Worm (Caenorhabditis elegans) whole organism, L4 larva: ENCODE measurements around the gene rfp-1.

ENCODE experiments used
- D1046.2 ChIP-seq: fragments of 200-800 bp; sonication (Bioruptor generic); IDR thresholded peaks from 2 replicates; pipeline ENCODE4 v1.3.6; 2022; ENCODE audit warnings: missing genetic modification characterization, missing compliant biosample characterization
- F49E8.2 ChIP-seq: sonication (generic microtip); optimal IDR thresholded peaks from 2 replicates; lab custom pipeline; 2016; ENCODE audit warnings: missing compliant biosample characterization, mild to moderate bottlenecking, missing genetic modification characterization, borderline replicate concordance
- R02D3.7 ChIP-seq: fragments of 150-350 bp; sonication (generic microtip); optimal IDR thresholded peaks from 3 replicates; lab custom pipeline; 2014; ENCODE audit warnings: missing biosample characterization, missing genetic modification characterization
- T26A8.4 ChIP-seq: fragments of 200-800 bp; sonication (Bioruptor generic); IDR thresholded peaks from 2 replicates; pipeline ENCODE4 v1.3.6; 2022; ENCODE audit warnings: missing genetic modification characterization, missing compliant biosample characterization
- Y105C5A.15 ChIP-seq: fragments of 200-800 bp; sonication (Bioruptor generic); IDR thresholded peaks from 2 replicates; pipeline ENCODE4 v1.3.6; 2022; ENCODE audit warnings: missing genetic modification characterization, missing compliant biosample characterization
- Y5F2A.4 ChIP-seq: fragments of 200-800 bp; sonication (Bioruptor generic); optimal IDR thresholded peaks from 2 replicates; lab custom pipeline; 2018; ENCODE audit warnings: mild to moderate bottlenecking, missing genetic modification characterization, missing compliant biosample characterization
- Y75B8A.6 ChIP-seq: fragments of 200-800 bp; sonication (Bioruptor generic); IDR thresholded peaks from 2 replicates; pipeline ENCODE4 v1.3.6; 2022; ENCODE audit warnings: missing genetic modification reagents, missing genetic modification characterization, missing compliant biosample characterization
- ZK337.2 ChIP-seq: fragments of 200-800 bp; sonication (Bioruptor generic); IDR thresholded peaks from 2 replicates; pipeline ENCODE4 v1.3.6; 2022; ENCODE audit warnings: missing genetic modification reagents, missing genetic modification characterization, missing compliant biosample characterization
- ZK546.5 ChIP-seq, 2 experiments: sonication (generic microtip); optimal IDR thresholded peaks; 2 replicates each; lab custom pipeline; 2017; ENCODE audit warnings: missing biosample characterization in 2 of 2, missing genetic modification characterization in 2 of 2
- aha-1 ChIP-seq: fragments of 150-350 bp; peaks from one replicate; lab custom pipeline; 2014; ENCODE audit warnings: missing biosample characterization, missing genetic modification characterization
- ceh-82 ChIP-seq: sonication (generic microtip); optimal IDR thresholded peaks from 2 replicates; lab custom pipeline; 2017; ENCODE audit warnings: missing biosample characterization, missing genetic modification characterization
- cey-2 ChIP-seq: sonication (generic microtip); optimal IDR thresholded peaks from 3 replicates; lab custom pipeline; 2017; ENCODE audit warnings: missing genetic modification characterization, mild to moderate bottlenecking, missing compliant biosample characterization, antibody characterized with exemption, borderline replicate concordance; ENCODE audit not compliant: insufficient read depth
- daf-16 ChIP-seq, 3 experiments: sonication (generic microtip); optimal IDR thresholded peaks; 2 replicates each; lab custom pipeline; 2016 to 2017; ENCODE audit warnings: missing genetic modification characterization in 3 of 3, missing genetic modification reagents in 3 of 3, mild to moderate bottlenecking in 2 of 3, missing compliant biosample characterization in 2 of 3, missing biosample characterization in 1 of 3, moderate library complexity in 1 of 3
- dmd-6 ChIP-seq: fragments of 200-800 bp; sonication (Bioruptor generic); IDR thresholded peaks from 2 replicates; pipeline ENCODE4 v1.3.6; 2022; ENCODE audit warnings: missing genetic modification reagents, missing genetic modification characterization, missing compliant biosample characterization
- dmd-8 ChIP-seq: fragments of 200-800 bp; sonication (Bioruptor generic); IDR thresholded peaks from 2 replicates; pipeline ENCODE4 v1.3.6; 2022; ENCODE audit warnings: missing genetic modification characterization, missing compliant biosample characterization
- duxl-1 ChIP-seq: sonication (generic microtip); optimal IDR thresholded peaks from 2 replicates; lab custom pipeline; 2016; ENCODE audit warnings: mild to moderate bottlenecking, missing genetic modification characterization, moderate library complexity, missing compliant biosample characterization; ENCODE audit not compliant: poor library complexity
- dve-1 ChIP-seq: sonication (generic microtip); optimal IDR thresholded peaks from 2 replicates; lab custom pipeline; 2017; ENCODE audit warnings: antibody characterized with exemption, mild to moderate bottlenecking, missing genetic modification characterization, missing compliant biosample characterization; ENCODE audit not compliant: insufficient read depth
- gei-8 ChIP-seq: fragments of 200-800 bp; sonication (Bioruptor generic); optimal IDR thresholded peaks from 2 replicates; lab custom pipeline; 2018; ENCODE audit warnings: mild to moderate bottlenecking, missing genetic modification characterization, missing compliant biosample characterization
- hlh-11 ChIP-seq: fragments of 200-800 bp; sonication (Bioruptor generic); optimal IDR thresholded peaks from 2 replicates; lab custom pipeline; 2018; ENCODE audit warnings: mild to moderate bottlenecking, missing genetic modification characterization, missing compliant biosample characterization
- hlh-30 ChIP-seq: sonication (generic microtip); optimal IDR thresholded peaks from 2 replicates; lab custom pipeline; 2017; ENCODE audit warnings: antibody characterized with exemption, mild to moderate bottlenecking, missing genetic modification characterization, missing compliant biosample characterization; ENCODE audit not compliant: insufficient read depth
- jun-1 ChIP-seq: fragments of 150-350 bp; optimal IDR thresholded peaks from 2 replicates; lab custom pipeline; 2014; ENCODE audit warnings: missing biosample characterization, missing genetic modification reagents, missing genetic modification characterization
- lin-13 ChIP-seq: fragments of 150-350 bp; optimal IDR thresholded peaks from 2 replicates; lab custom pipeline; 2014; ENCODE audit warnings: missing biosample characterization, missing genetic modification reagents, missing genetic modification characterization
- lin-29 ChIP-seq: fragments of 200-800 bp; sonication (Bioruptor generic); IDR thresholded peaks from 2 replicates; pipeline ENCODE4 v1.3.6; 2022; ENCODE audit warnings: missing genetic modification reagents, missing genetic modification characterization, missing compliant biosample characterization
- lin-38 ChIP-seq: fragments of 200-800 bp; sonication (Bioruptor generic); IDR thresholded peaks from 2 replicates; pipeline ENCODE4 v1.3.6; 2022; ENCODE audit warnings: missing genetic modification reagents, missing genetic modification characterization, missing compliant biosample characterization
- lin-39 ChIP-seq: fragments of 150-350 bp; optimal IDR thresholded peaks from 2 replicates; lab custom pipeline; 2014; ENCODE audit warnings: missing biosample characterization, missing genetic modification reagents, missing genetic modification characterization
- lsy-2 ChIP-seq, 2 experiments: fragments of 150-350 bp in 1 of 2; sonication (generic microtip) in 1 of 2; optimal IDR thresholded peaks; 2 replicates each; lab custom pipeline; 2014 to 2017; ENCODE audit warnings: missing biosample characterization in 2 of 2, missing genetic modification characterization in 2 of 2
- madf-5 ChIP-seq, 2 experiments: fragments of 200-800 bp; sonication (Bioruptor generic); IDR thresholded peaks; 2 replicates each; pipeline ENCODE4 v1.3.6; 2022; ENCODE audit warnings: missing compliant biosample characterization in 2 of 2, missing genetic modification characterization in 2 of 2
- mdl-1 ChIP-seq, 2 experiments: fragments of 150-350 bp in 1 of 2; sonication (generic microtip) in 1 of 2; optimal IDR thresholded peaks; 2 replicates each; lab custom pipeline; 2014 to 2017; ENCODE audit warnings: missing biosample characterization in 2 of 2, missing genetic modification characterization in 2 of 2
- mep-1 ChIP-seq: fragments of 150-350 bp; sonication (generic microtip); optimal IDR thresholded peaks from 3 replicates; lab custom pipeline; 2014; ENCODE audit warnings: missing biosample characterization, missing genetic modification characterization
- nhr-11 ChIP-seq: fragments of 150-350 bp; optimal IDR thresholded peaks from 2 replicates; lab custom pipeline; 2014; ENCODE audit warnings: missing biosample characterization, missing genetic modification characterization
- nhr-28 ChIP-seq: fragments of 150-350 bp; optimal IDR thresholded peaks from 2 replicates; lab custom pipeline; 2014; ENCODE audit warnings: missing biosample characterization, missing genetic modification characterization
- nhr-41 ChIP-seq: fragments of 200-800 bp; sonication (Bioruptor generic); IDR thresholded peaks from 2 replicates; pipeline ENCODE4 v1.3.6; 2022; ENCODE audit warnings: missing genetic modification reagents, missing genetic modification characterization, missing compliant biosample characterization
- nhr-48 ChIP-seq: sonication (generic microtip); optimal IDR thresholded peaks from 2 replicates; lab custom pipeline; 2016; ENCODE audit warnings: mild to moderate bottlenecking, missing genetic modification characterization, missing compliant biosample characterization
- pha-4 ChIP-seq, 2 experiments: fragments of 150-350 bp in 1 of 2; fragments of 200-800 bp in 1 of 2; sonication (Bioruptor generic) in 1 of 2; IDR thresholded peaks in 1 of 2; optimal IDR thresholded peaks in 1 of 2; 2 replicates each; pipeline versions ENCODE4 v1.3.6 to Lab custom; 2014 to 2022; ENCODE audit warnings: missing genetic modification characterization in 2 of 2, missing genetic modification reagents in 2 of 2, missing biosample characterization in 1 of 2, missing compliant biosample characterization in 1 of 2
- pqm-1 ChIP-seq: sonication (generic microtip); optimal IDR thresholded peaks from 2 replicates; lab custom pipeline; 2017; ENCODE audit warnings: missing biosample characterization, missing genetic modification characterization
- spr-3 ChIP-seq: fragments of 200-800 bp; sonication (Bioruptor generic); optimal IDR thresholded peaks from 2 replicates; lab custom pipeline; 2018; ENCODE audit warnings: mild to moderate bottlenecking, missing genetic modification characterization, missing compliant biosample characterization
- tra-1 ChIP-seq: fragments of 200-800 bp; sonication (Bioruptor generic); IDR thresholded peaks from 2 replicates; pipeline ENCODE4 v1.3.6; 2022; ENCODE audit warnings: missing genetic modification reagents, missing genetic modification characterization, missing compliant biosample characterization
- unc-130 ChIP-seq: sonication (generic microtip); optimal IDR thresholded peaks from 2 replicates; lab custom pipeline; 2016; ENCODE audit warnings: missing genetic modification reagents, missing genetic modification characterization, missing compliant biosample characterization
- unc-39 ChIP-seq: sonication (generic microtip); optimal IDR thresholded peaks from 2 replicates; lab custom pipeline; 2017; ENCODE audit warnings: missing biosample characterization, missing genetic modification characterization
- unc-62 ChIP-seq, 3 experiments: fragments of 150-350 bp in 1 of 3; sonication (generic microtip); optimal IDR thresholded peaks in 2 of 3; peaks in 1 of 3; 1 replicate in 1 of 3; 2 replicates in 2 of 3; lab custom pipeline; 2014 to 2017; ENCODE audit warnings: missing biosample characterization in 3 of 3, missing genetic modification characterization in 3 of 3, missing genetic modification reagents in 3 of 3, missing genotype in 1 of 3

Gene rfp-1

DNA sequence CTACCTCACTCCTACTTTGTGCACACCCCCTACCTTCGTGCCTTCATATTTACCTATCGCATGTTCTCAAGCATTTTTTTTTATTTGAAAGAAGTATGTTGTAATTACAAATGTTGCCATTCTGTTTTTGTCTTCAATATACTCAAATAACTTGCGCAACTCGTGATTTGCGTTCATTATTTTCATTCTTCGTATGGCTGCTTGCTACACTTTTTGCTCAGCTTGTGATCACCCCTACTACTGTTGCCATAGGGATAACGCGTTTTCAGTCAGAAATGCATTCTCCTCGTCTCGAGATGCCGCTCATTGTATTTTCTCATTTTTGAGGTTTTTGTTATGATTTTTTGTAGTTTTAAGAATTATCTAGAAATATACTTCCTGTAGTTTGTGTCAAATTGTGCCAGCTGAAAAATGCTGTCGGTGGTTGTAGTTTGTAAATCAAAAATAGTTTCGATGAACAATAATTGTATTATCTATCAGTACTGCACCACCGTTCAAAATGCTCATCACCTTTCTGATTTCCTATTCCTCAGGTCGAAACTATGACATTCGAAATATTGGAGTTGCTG lies 35.7 kb upstream of the rfp-1 start, which contains the start of gene F10E9.1:
Gene F10E9.1 (plus strand): TSS at position 519 of the 569 bp plus-strand sequence.
- no peak for TF ChIP-seq lin-39 (tag; lab: Kevin White, UChicago)
- TF ChIP-seq spr-3 (GFP tag; lab: Kevin White, UChicago) = no peak
- TF ChIP-seq aha-1 (tag; lab: Kevin White, UChicago) = no peak
- TF ChIP-seq nhr-11 (tag; lab: Kevin White, UChicago) = peak; percentile 68
- TF ChIP-seq hlh-30 = no peak
- no peak for TF ChIP-seq F49E8.2

DNA sequence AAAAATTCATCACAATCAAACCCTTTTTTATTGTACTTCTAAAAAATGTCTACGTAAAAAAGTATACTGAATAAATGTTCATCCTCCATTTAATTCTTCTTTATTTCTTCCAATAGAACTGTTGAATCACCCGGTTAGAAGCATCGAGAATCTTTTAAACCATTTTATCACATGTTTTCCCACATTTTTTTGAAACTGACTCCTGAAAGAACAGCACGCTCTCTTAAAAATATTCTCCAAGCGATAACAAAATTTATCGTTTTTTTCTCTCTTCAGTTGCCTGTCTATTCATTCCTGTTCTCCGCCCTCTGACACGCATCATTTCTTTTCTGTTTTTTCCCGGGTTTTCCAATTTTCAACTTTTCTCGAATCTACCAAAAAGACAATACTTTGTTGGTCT lies 34.0 kb upstream of the rfp-1 start, which contains the start of gene F10E9.12:
Gene F10E9.12 (plus strand): TSS at position 131 of the 400 bp plus-strand sequence.
- TF ChIP-seq dve-1 (tag; lab: Kevin White, UChicago) = peak; percentile 54
- peak; percentile 30 for TF ChIP-seq hlh-11
- no peak for TF ChIP-seq madf-5 (GFP tag; IDR thresholded peaks at IDR 0.05; lab: Robert Waterston, UW)
- TF ChIP-seq ZK546.5 (tag; optimal IDR thresholded peaks at IDR 0.05; lab: Kevin White, UChicago) = no peak
- peak; percentile 66 for TF ChIP-seq hlh-30
- TF ChIP-seq nhr-28 (tag; lab: Kevin White, UChicago) = peak; percentile 1
- TF ChIP-seq mdl-1 (tag; optimal IDR thresholded peaks at IDR 0.05; lab: Kevin White, UChicago) = peak in 1 of 2 experiments; percentile 14
- TF ChIP-seq mep-1 (tag; lab: Kevin White, UChicago) = peak; percentile 5
- no peak for TF ChIP-seq daf-16 (GFP tag; optimal IDR thresholded peaks at IDR 0.05; lab: Kevin White, UChicago)
- TF ChIP-seq daf-16 (tag; optimal IDR thresholded peaks at IDR 0.05; lab: Kevin White, UChicago) = peak; percentile 43
- peak; percentile 4 for TF ChIP-seq pqm-1 (tag; lab: Kevin White, UChicago)
- peak in 1 of 2 experiments; percentile 31 for TF ChIP-seq lsy-2 (tag; optimal IDR thresholded peaks at IDR 0.05; lab: Kevin White, UChicago)
- TF ChIP-seq aha-1 (tag; lab: Kevin White, UChicago) = peak; percentile 9
- no peak for TF ChIP-seq Y75B8A.6 (GFP tag; lab: Robert Waterston, UW)
- TF ChIP-seq dmd-6 (GFP tag; lab: Robert Waterston, UW) = peak; percentile 26; the same call in 1 of the 2 replicates

ce11 chrIII:8325574-8326513 lies 32.6 kb upstream of the rfp-1 start, which contains the start of gene ZC262.13:
TSS of gene ZC262.13 (plus strand) at chrIII:8326214.
- TF ChIP-seq unc-62 (GFP tag; optimal IDR thresholded peaks at IDR 0.05 in 1 of 2; lab: Kevin White, UChicago) (no peak), unc-62 (tag; optimal IDR thresholded peaks at IDR 0.05; lab: Kevin White, UChicago) (no peak), lsy-2 (tag; optimal IDR thresholded peaks at IDR 0.05; lab: Kevin White, UChicago) (peak in 1 of 2 experiments; percentile 51), nhr-41 (GFP tag; lab: Robert Waterston, UW) (no peak), ZK337.2 (no peak), Y105C5A.15 (GFP tag; lab: Robert Waterston, UW) (no peak), tra-1 (GFP tag; lab: Robert Waterston, UW) (no peak), T26A8.4 (peak; percentile 25; the same call in 1 of the 2 replicates), gei-8 (GFP tag; lab: Kevin White, UChicago) (no peak), lin-38 (GFP tag; lab: Robert Waterston, UW) (no peak), R02D3.7 (no peak), cey-2 (tag; lab: Kevin White, UChicago) (no peak), lin-29 (no peak), unc-130 (no peak), lin-13 (GFP tag; lab: Kevin White, UChicago) (no peak), D1046.2 (no peak), unc-39 (tag; lab: Kevin White, UChicago) (no peak), ceh-82 (tag; lab: Kevin White, UChicago) (no peak), nhr-28 (tag; lab: Kevin White, UChicago) (peak; percentile 17), mdl-1 (tag; optimal IDR thresholded peaks at IDR 0.05; lab: Kevin White, UChicago) (no peak), jun-1 (tag; lab: Kevin White, UChicago) (peak; percentile 2), hlh-11 (peak; percentile 55), dmd-6 (GFP tag; lab: Robert Waterston, UW) (peak; percentile 74), F49E8.2 (no peak), duxl-1 (tag; lab: Kevin White, UChicago) (no peak), nhr-48 (tag; lab: Kevin White, UChicago) (peak; percentile 2), dmd-8 (GFP tag; lab: Robert Waterston, UW) (no peak), pha-4 (GFP tag; IDR thresholded peaks at IDR 0.05; lab: Robert Waterston, UW) (peak; percentile 12; the same call in 1 of the 2 replicates), pha-4 (tag; optimal IDR thresholded peaks at IDR 0.05; lab: Kevin White, UChicago) (no peak), hlh-30 (peak; percentile 37), Y5F2A.4 (GFP tag; lab: Kevin White, UChicago) (no peak)
